Worm (Caenorhabditis elegans) whole organism, L4 larva: Measurements from ENCODE around the gene C34E10.12.

Experiments
- ceh-28 ChIP-seq: fragments of 150-350 bp; optimal IDR thresholded peaks from 2 replicates; lab custom pipeline; 2014; ENCODE audit warnings: missing biosample characterization, missing genetic modification reagents, missing genetic modification characterization
- ceh-82 ChIP-seq: sonication (generic microtip); optimal IDR thresholded peaks from 2 replicates; lab custom pipeline; 2017; ENCODE audit warnings: missing biosample characterization, missing genetic modification characterization
- ctbp-1 ChIP-seq: fragments of 200-800 bp; sonication (Bioruptor generic); IDR thresholded peaks from 2 replicates; pipeline ENCODE4 v1.3.6; 2022; ENCODE audit warnings: missing genetic modification reagents, missing genetic modification characterization, missing compliant biosample characterization
- fkh-10 ChIP-seq: fragments of 150-350 bp; optimal IDR thresholded peaks from 2 replicates; lab custom pipeline; 2014; ENCODE audit warnings: missing biosample characterization, missing genetic modification reagents, missing genetic modification characterization
- lin-29 ChIP-seq: fragments of 200-800 bp; sonication (Bioruptor generic); IDR thresholded peaks from 2 replicates; pipeline ENCODE4 v1.3.6; 2022; ENCODE audit warnings: missing genetic modification reagents, missing genetic modification characterization, missing compliant biosample characterization
- lir-3 ChIP-seq: sonication (generic microtip); optimal IDR thresholded peaks from 2 replicates; lab custom pipeline; 2016; ENCODE audit warnings: mild to moderate bottlenecking, missing genetic modification characterization, missing compliant biosample characterization
- pqm-1 ChIP-seq: sonication (generic microtip); optimal IDR thresholded peaks from 2 replicates; lab custom pipeline; 2017; ENCODE audit warnings: missing biosample characterization, missing genetic modification characterization
- rbr-2 ChIP-seq: sonication (generic microtip); optimal IDR thresholded peaks from 2 replicates; lab custom pipeline; 2016; ENCODE audit warnings: missing genotype, missing genetic modification characterization, missing compliant biosample characterization
- snpc-4 ChIP-seq: fragments of 150-350 bp; optimal IDR thresholded peaks from 2 replicates; lab custom pipeline; 2014; ENCODE audit warnings: missing biosample characterization, missing genetic modification characterization
- spr-3 ChIP-seq: fragments of 200-800 bp; sonication (Bioruptor generic); optimal IDR thresholded peaks from 2 replicates; lab custom pipeline; 2018; ENCODE audit warnings: mild to moderate bottlenecking, missing genetic modification characterization, missing compliant biosample characterization
- tag-97 ChIP-seq: fragments of 200-800 bp; sonication (Bioruptor generic); IDR thresholded peaks from 2 replicates; pipeline ENCODE4 v1.3.6; 2022; ENCODE audit warnings: missing genetic modification characterization, missing compliant biosample characterization
- unc-130 ChIP-seq: sonication (generic microtip); optimal IDR thresholded peaks from 2 replicates; lab custom pipeline; 2016; ENCODE audit warnings: missing genetic modification reagents, missing genetic modification characterization, missing compliant biosample characterization
- zag-1 ChIP-seq: fragments of 150-350 bp; optimal IDR thresholded peaks from 2 replicates; lab custom pipeline; 2014; ENCODE audit warnings: missing biosample characterization, missing genetic modification characterization

DNA sequence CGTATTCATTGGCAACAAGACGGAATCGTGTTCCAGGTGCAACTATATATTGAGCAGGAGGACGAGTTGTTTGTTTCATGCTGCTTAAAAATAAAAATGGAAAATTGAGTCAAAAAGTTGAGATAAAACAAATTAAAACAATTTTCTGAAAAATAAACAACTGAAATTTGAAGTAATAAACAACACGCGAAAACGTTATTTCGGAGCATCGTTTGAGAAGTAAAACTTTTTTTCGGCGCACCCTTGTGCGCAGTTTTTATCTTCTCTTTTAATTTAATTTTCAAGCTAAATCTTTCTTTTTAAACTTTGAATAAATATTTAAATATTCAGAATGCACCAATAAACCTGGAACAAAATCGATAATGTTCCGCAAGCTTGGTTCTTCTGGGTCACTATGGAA, 26.4 kb upstream of the C34E10.12 start, which contains the start of the genes sumv-1 and gop-1:
- TF ChIP-seq ceh-82 (no peak), lin-29 (GFP tag; lab: Robert Waterston, UW) (no peak), spr-3 (GFP tag; lab: Kevin White, UChicago) (no peak), pqm-1 (no peak), zag-1 (no peak), unc-130 (GFP tag; lab: Kevin White, UChicago) (no peak), fkh-10 (GFP tag; lab: Kevin White, UChicago) (no peak), ceh-28 (no peak), rbr-2 (tag; lab: Kevin White, UChicago) (no peak), tag-97 (GFP tag; lab: Robert Waterston, UW) (no peak), ctbp-1 (no peak), lir-3 (tag; lab: Kevin White, UChicago) (no peak), snpc-4 (tag; lab: Kevin White, UChicago) (no peak)
